Fruit fly (Drosophila melanogaster) whole organism, wandering third instar larva: ENCODE data around the gene Teh1.

Experiments
- Abd-B ChIP-seq: fragments of >200 bp; optimal IDR thresholded peaks from 2 replicates; lab custom pipeline; 2017; ENCODE audit warnings: missing biosample characterization, missing genetic modification characterization
- jim ChIP-seq: fragments of 175-275, 200-325 bp; sonication (Bioruptor generic); optimal IDR thresholded peaks from 2 replicates; lab custom pipeline; 2016; ENCODE audit warnings: missing biosample characterization, mild to moderate bottlenecking, missing genetic modification characterization
- pan ChIP-seq: fragments of >200 bp; optimal IDR thresholded peaks from 2 replicates; lab custom pipeline; 2017
- psq ChIP-seq: fragments of 200-800 bp; sonication (Bioruptor generic); optimal IDR thresholded peaks from 3 replicates; lab custom pipeline; 2017; ENCODE audit warnings: missing biosample characterization, mild to moderate bottlenecking, missing genetic modification characterization, moderate library complexity

- TF ChIP-seq Abd-B (GFP tag; lab: Kevin White, UChicago): no peak
- TF ChIP-seq psq (GFP tag; lab: Kevin White, UChicago): no peak
- no peak for TF ChIP-seq pan
- no peak for TF ChIP-seq jim (GFP tag; lab: Kevin White, UChicago)
Observed at dm6 chr3R:9879288-9879687, 11.4 kb upstream of the Teh1 start.
